Fruit fly (Drosophila melanogaster): ENCODE results near the gene myd.

myd gene

dm6 chr3R:19157997-19158396 lies 22.5 kb upstream of the myd start:
- peak; percentile 55 for TF ChIP-seq EcR (GFP tag; optimal IDR thresholded peaks at IDR 0.05)
- TF ChIP-seq Ets98B (GFP tag; IDR thresholded peaks at IDR 0.05): no peak
- no peak for TF ChIP-seq CG32121 (GFP tag; IDR thresholded peaks at IDR 0.05)
- TF ChIP-seq CG9948 (tag; optimal IDR thresholded peaks at IDR 0.05): no peak
- no peak for TF ChIP-seq CG12605 (GFP tag; IDR thresholded peaks at IDR 0.05)

dm6 chr3R:19159778-19160177 lies 20.7 kb upstream of the myd start, which contains the start of gene CG11779:
Gene CG11779 (minus strand): TSS chr3R:19159878.
- TF ChIP-seq CG9948 (tag; optimal IDR thresholded peaks at IDR 0.05) (no peak), Pif1B (GFP tag; optimal IDR thresholded peaks at IDR 0.05) (no peak), gl (tag; optimal IDR thresholded peaks at IDR 0.05) (no peak), CG12605 (GFP tag; IDR thresholded peaks at IDR 0.05) (no peak), Snoo (tag; optimal IDR thresholded peaks at IDR 0.05) (no peak), CG17806 (tag; optimal IDR thresholded peaks at IDR 0.05) (no peak), Pif1A (GFP tag; optimal IDR thresholded peaks at IDR 0.05) (no peak)

- TF ChIP-seq fd96Ca (GFP tag; IDR thresholded peaks at IDR 0.05) (peak; percentile 54; the same call in 2 of the 3 replicates), CG14655 (GFP tag; optimal IDR thresholded peaks at IDR 0.05) (no peak), EcR (GFP tag; optimal IDR thresholded peaks at IDR 0.05) (peak; percentile 24), CG34367 (tag; optimal IDR thresholded peaks at IDR 0.05) (peak; percentile 67), gl (tag; optimal IDR thresholded peaks at IDR 0.05) (peak; percentile 51), CG8301 (tag; optimal IDR thresholded peaks at IDR 0.05) (peak; percentile 78), Pif1A (GFP tag; optimal IDR thresholded peaks at IDR 0.05) (peak; percentile 79), CG12605 (GFP tag; IDR thresholded peaks at IDR 0.05) (peak; percentile 72), Ets98B (GFP tag; IDR thresholded peaks at IDR 0.05) (peak; percentile 84), CG4496 (GFP tag; IDR thresholded peaks at IDR 0.05) (peak; percentile 93), Pif1B (GFP tag; optimal IDR thresholded peaks at IDR 0.05) (peak; percentile 64), CG10348 (GFP tag; IDR thresholded peaks at IDR 0.05) (no peak), CG8159 (tag; optimal IDR thresholded peaks at IDR 0.05) (peak; percentile 100), CG15710 (tag; optimal IDR thresholded peaks at IDR 0.05) (peak; percentile 70), Snoo (tag; optimal IDR thresholded peaks at IDR 0.05) (peak; percentile 57), D1 (tag; optimal IDR thresholded peaks at IDR 0.05) (peak; percentile 8), CG13204 (GFP tag; optimal IDR thresholded peaks at IDR 0.05) (no peak), CG17806 (tag; optimal IDR thresholded peaks at IDR 0.05) (peak; percentile 82), CG32121 (GFP tag; IDR thresholded peaks at IDR 0.05) (peak; percentile 76), rn (GFP tag; IDR thresholded peaks at IDR 0.05) (0 out of 2 replicates have a peak, but pooled peaks have one; percentile 29), CG9948 (tag; optimal IDR thresholded peaks at IDR 0.05) (peak; percentile 67)
Measured at dm6 chr3R:19162135-19162616, 18.3 kb upstream of the myd start, which contains the start of the genes CG42359 and Nsun5. Gene CG42359 (minus strand): TSS chr3R:19162300. Gene Nsun5 (minus strand): TSS chr3R:19162300.

dm6 chr3R:19163972-19164819 lies 16.3 kb upstream of the myd start, which contains the start of gene sqz:
Gene sqz (plus strand): TSS chr3R:19164211.
- TF ChIP-seq D1 (tag; optimal IDR thresholded peaks at IDR 0.05) (peak; percentile 12), Pif1A (GFP tag; optimal IDR thresholded peaks at IDR 0.05) (peak; percentile 62), CG34367 (tag; optimal IDR thresholded peaks at IDR 0.05) (peak; percentile 72), Pif1B (GFP tag; optimal IDR thresholded peaks at IDR 0.05) (peak; percentile 75), CG8301 (tag; optimal IDR thresholded peaks at IDR 0.05) (peak; percentile 73), Ets98B (GFP tag; IDR thresholded peaks at IDR 0.05) (peak; percentile 85), EcR (GFP tag; optimal IDR thresholded peaks at IDR 0.05) (peak; percentile 63), CG14655 (GFP tag; optimal IDR thresholded peaks at IDR 0.05) (peak; percentile 83), CG32121 (GFP tag; IDR thresholded peaks at IDR 0.05) (peak; percentile 68), rn (GFP tag; IDR thresholded peaks at IDR 0.05) (peak; percentile 17; the same call in 1 of the 2 replicates), CG9948 (tag; optimal IDR thresholded peaks at IDR 0.05) (peak; percentile 44), CG15710 (tag; optimal IDR thresholded peaks at IDR 0.05) (peak; percentile 75), CG12605 (GFP tag; IDR thresholded peaks at IDR 0.05) (peak; percentile 93), CG17806 (tag; optimal IDR thresholded peaks at IDR 0.05) (peak; percentile 42), CG4496 (GFP tag; IDR thresholded peaks at IDR 0.05) (peak; percentile 84), fd96Ca (GFP tag; IDR thresholded peaks at IDR 0.05) (peak; percentile 79), CG10348 (GFP tag; IDR thresholded peaks at IDR 0.05) (no peak), CG13204 (GFP tag; optimal IDR thresholded peaks at IDR 0.05) (peak; percentile 75), gl (tag; optimal IDR thresholded peaks at IDR 0.05) (peak; percentile 95), CG8159 (tag; optimal IDR thresholded peaks at IDR 0.05) (peak; percentile 72), Snoo (tag; optimal IDR thresholded peaks at IDR 0.05) (peak; percentile 75)

dm6 chr3R:19164873-19165456 lies 15.5 kb upstream of the myd start:
- peak; percentile 37 for TF ChIP-seq CG9948 (tag; optimal IDR thresholded peaks at IDR 0.05)
- peak; percentile 66; the same call in 2 of the 3 replicates for TF ChIP-seq CG4496 (GFP tag; IDR thresholded peaks at IDR 0.05)
- peak; percentile 34 for TF ChIP-seq Snoo (tag; optimal IDR thresholded peaks at IDR 0.05)
- TF ChIP-seq CG17806 (tag; optimal IDR thresholded peaks at IDR 0.05): peak; percentile 40
- no peak for TF ChIP-seq Pif1B (GFP tag; optimal IDR thresholded peaks at IDR 0.05)
- TF ChIP-seq EcR (GFP tag; optimal IDR thresholded peaks at IDR 0.05): no peak
- peak; percentile 0 for TF ChIP-seq CG34367 (tag; optimal IDR thresholded peaks at IDR 0.05)
- no peak for TF ChIP-seq gl (tag; optimal IDR thresholded peaks at IDR 0.05)
- TF ChIP-seq Pif1A (GFP tag; optimal IDR thresholded peaks at IDR 0.05): peak; percentile 20
- TF ChIP-seq CG32121 (GFP tag; IDR thresholded peaks at IDR 0.05): peak; percentile 37; the same call in 1 of the 2 replicates
- peak; percentile 38 for TF ChIP-seq CG8301 (tag; optimal IDR thresholded peaks at IDR 0.05)
- TF ChIP-seq rn (GFP tag; IDR thresholded peaks at IDR 0.05): 0 out of 2 replicates have a peak, but pooled peaks have one; percentile 12
- TF ChIP-seq CG14655 (GFP tag; optimal IDR thresholded peaks at IDR 0.05): peak; percentile 40
- TF ChIP-seq CG8159 (tag; optimal IDR thresholded peaks at IDR 0.05): peak; percentile 47
- TF ChIP-seq D1 (tag; optimal IDR thresholded peaks at IDR 0.05): peak; percentile 39
- peak; percentile 15; the same call in 1 of the 2 replicates for TF ChIP-seq CG12605 (GFP tag; IDR thresholded peaks at IDR 0.05)

All from whole organism, pupa.